Worm (Caenorhabditis elegans) whole organism, L2 larva: ENCODE results near the gene ZK262.8.

ENCODE experiments used
- C34F6.9 ChIP-seq: fragments of 150-350 bp; optimal IDR thresholded peaks from 2 replicates; lab custom pipeline; 2014; ENCODE audit warnings: missing biosample characterization, missing genetic modification characterization
- R02D3.7 ChIP-seq: fragments of 150-350 bp; optimal IDR thresholded peaks from 2 replicates; lab custom pipeline; 2014; ENCODE audit warnings: missing biosample characterization, missing genetic modification characterization
- Y55F3AM.14 ChIP-seq: fragments of 200-800 bp; sonication (Bioruptor generic); optimal IDR thresholded peaks from 2 replicates; lab custom pipeline; 2018; ENCODE audit warnings: mild to moderate bottlenecking, missing genetic modification characterization, missing compliant biosample characterization
- ama-1 ChIP-seq: fragments of 150-350 bp; optimal IDR thresholded peaks from 2 replicates; lab custom pipeline; 2018; ENCODE audit warnings: inconsistent platforms
- blmp-1 ChIP-seq: sonication (generic microtip); optimal IDR thresholded peaks from 2 replicates; lab custom pipeline; 2017; ENCODE audit warnings: missing genetic modification characterization, mild to moderate bottlenecking, missing compliant biosample characterization, antibody characterized with exemption, moderate library complexity; ENCODE audit not compliant: insufficient read depth
- ceh-82 ChIP-seq: fragments of 150-350 bp; optimal IDR thresholded peaks from 2 replicates; lab custom pipeline; 2014; ENCODE audit warnings: missing biosample characterization, missing genetic modification characterization
- dmd-4 ChIP-seq: sonication (generic microtip); optimal IDR thresholded peaks from 2 replicates; lab custom pipeline; 2017; ENCODE audit warnings: missing biosample characterization, missing genetic modification characterization
- egl-27 ChIP-seq: sonication (generic microtip); optimal IDR thresholded peaks from 3 replicates; lab custom pipeline; 2017; ENCODE audit warnings: missing biosample characterization, missing genetic modification reagents, missing genetic modification characterization
- elt-3 ChIP-seq: sonication (generic microtip); optimal IDR thresholded peaks from 2 replicates; lab custom pipeline; 2017; ENCODE audit warnings: missing biosample characterization, missing genetic modification characterization
- lin-11 ChIP-seq: fragments of 150-350 bp; sonication (generic microtip); optimal IDR thresholded peaks from 2 replicates; lab custom pipeline; 2014; ENCODE audit warnings: missing biosample characterization, missing genetic modification characterization, inconsistent platforms, mixed read lengths
- lin-39 ChIP-seq: fragments of 150-350 bp; optimal IDR thresholded peaks from 2 replicates; lab custom pipeline; 2014; ENCODE audit warnings: missing biosample characterization, missing genetic modification reagents, missing genetic modification characterization
- lsy-2 ChIP-seq, 2 experiments: fragments of 150-350 bp in 1 of 2; sonication (generic microtip) in 1 of 2; optimal IDR thresholded peaks; 2 replicates each; lab custom pipeline; 2014 to 2017; ENCODE audit warnings: missing biosample characterization in 2 of 2, missing genetic modification characterization in 2 of 2
- mab-5 ChIP-seq: fragments of 150-350 bp; optimal IDR thresholded peaks from 2 replicates; lab custom pipeline; 2014; ENCODE audit warnings: missing biosample characterization, missing genetic modification characterization
- nhr-10 ChIP-seq: sonication (generic microtip); optimal IDR thresholded peaks from 2 replicates; lab custom pipeline; 2017; ENCODE audit warnings: missing biosample characterization, missing genetic modification characterization
- nhr-12 ChIP-seq: fragments of 150-350 bp; optimal IDR thresholded peaks from 2 replicates; lab custom pipeline; 2014; ENCODE audit warnings: missing biosample characterization, missing genetic modification characterization
- nhr-25 ChIP-seq: fragments of 150-350 bp; sonication (generic microtip); optimal IDR thresholded peaks from 3 replicates; lab custom pipeline; 2014; ENCODE audit warnings: missing biosample characterization, missing genetic modification characterization
- nhr-77 ChIP-seq: fragments of 150-350 bp; optimal IDR thresholded peaks from 2 replicates; lab custom pipeline; 2014; ENCODE audit warnings: missing biosample characterization, missing genetic modification characterization
- peb-1 ChIP-seq: fragments of 150-350 bp; optimal IDR thresholded peaks from 2 replicates; lab custom pipeline; 2014; ENCODE audit warnings: missing biosample characterization, missing genetic modification characterization
- sem-4 ChIP-seq: fragments of 150-350 bp; optimal IDR thresholded peaks from 2 replicates; lab custom pipeline; 2014; ENCODE audit warnings: missing biosample characterization, missing genetic modification reagents, missing genetic modification characterization
- skn-1 ChIP-seq: sonication (generic microtip); optimal IDR thresholded peaks from 2 replicates; lab custom pipeline; 2017; ENCODE audit warnings: missing biosample characterization, missing genetic modification characterization
- sma-3 ChIP-seq: sonication (generic microtip); optimal IDR thresholded peaks from 2 replicates; lab custom pipeline; 2016; ENCODE audit warnings: missing genetic modification reagents, missing genetic modification characterization, missing compliant biosample characterization
- sma-9 ChIP-seq, 2 experiments: fragments of 150-350 bp in 1 of 2; sonication (generic microtip) in 1 of 2; optimal IDR thresholded peaks; 2 replicates each; lab custom pipeline; 2014 to 2016; ENCODE audit warnings: missing genetic modification characterization in 2 of 2, mild to moderate bottlenecking in 1 of 2, missing biosample characterization in 1 of 2, missing compliant biosample characterization in 1 of 2, missing genetic modification reagents in 1 of 2, moderate library complexity in 1 of 2
- snpc-4 ChIP-seq: fragments of 150-350 bp; optimal IDR thresholded peaks from 2 replicates; lab custom pipeline; 2014; ENCODE audit warnings: missing biosample characterization, missing genetic modification characterization
- unc-55 ChIP-seq: fragments of 150-350 bp; sonication (generic microtip); optimal IDR thresholded peaks from 3 replicates; lab custom pipeline; 2014; ENCODE audit warnings: missing biosample characterization, missing genetic modification reagents, missing genetic modification characterization

The ZK262.8 gene

ce11 chrV:18476090-18476489, 37.9 kb downstream of the ZK262.8 start, which contains the start of gene srh-179:
Gene srh-179 (plus strand): TSS chrV:18476390.
- TF ChIP-seq sma-9 (GFP tag; optimal IDR thresholded peaks at IDR 0.05; lab: Kevin White, UChicago) (no peak), sma-9 (tag; optimal IDR thresholded peaks at IDR 0.05; lab: Kevin White, UChicago) (no peak), dmd-4 (no peak), nhr-25 (tag; lab: Kevin White, UChicago) (no peak), egl-27 (tag; lab: Kevin White, UChicago) (no peak), lin-11 (tag; lab: Kevin White, UChicago) (no peak), lin-39 (tag; lab: Kevin White, UChicago) (no peak)

DNA sequence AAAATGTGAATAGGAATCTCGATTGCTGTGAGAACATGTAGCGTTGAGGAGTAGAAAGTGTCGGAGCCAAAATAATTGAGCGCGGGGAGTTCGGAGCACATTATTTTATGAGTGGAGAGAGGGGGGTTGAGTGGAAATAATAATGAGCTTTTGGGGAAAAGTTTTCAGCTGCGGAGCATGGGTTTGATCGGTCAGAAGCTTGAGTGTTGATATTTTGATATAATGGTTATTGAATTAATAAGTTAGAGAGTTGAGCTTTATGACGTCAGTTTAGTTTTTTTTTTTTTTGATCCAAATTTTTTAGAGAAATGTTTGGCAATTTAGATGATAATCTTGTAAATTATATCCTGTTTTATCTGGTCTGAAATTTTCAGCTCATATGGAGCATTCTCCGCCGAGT, 42.0 kb downstream of the ZK262.8 start, which contains the start of gene srh-178:
Gene srh-178 (minus strand): TSS at position 101 of the 400 bp plus-strand sequence.
- TF ChIP-seq ama-1 (lab: Kevin White, UChicago) (no peak), Y55F3AM.14 (GFP tag; lab: Kevin White, UChicago) (no peak), skn-1 (tag; lab: Kevin White, UChicago) (no peak), nhr-25 (tag; lab: Kevin White, UChicago) (no peak), sma-9 (GFP tag; optimal IDR thresholded peaks at IDR 0.05; lab: Kevin White, UChicago) (no peak), sma-9 (tag; optimal IDR thresholded peaks at IDR 0.05; lab: Kevin White, UChicago) (no peak), peb-1 (tag; lab: Kevin White, UChicago) (no peak), ceh-82 (tag; lab: Kevin White, UChicago) (no peak), snpc-4 (no peak), sma-3 (no peak)
- TF ChIP-seq, all 48 proteins: peak for 0

DNA sequence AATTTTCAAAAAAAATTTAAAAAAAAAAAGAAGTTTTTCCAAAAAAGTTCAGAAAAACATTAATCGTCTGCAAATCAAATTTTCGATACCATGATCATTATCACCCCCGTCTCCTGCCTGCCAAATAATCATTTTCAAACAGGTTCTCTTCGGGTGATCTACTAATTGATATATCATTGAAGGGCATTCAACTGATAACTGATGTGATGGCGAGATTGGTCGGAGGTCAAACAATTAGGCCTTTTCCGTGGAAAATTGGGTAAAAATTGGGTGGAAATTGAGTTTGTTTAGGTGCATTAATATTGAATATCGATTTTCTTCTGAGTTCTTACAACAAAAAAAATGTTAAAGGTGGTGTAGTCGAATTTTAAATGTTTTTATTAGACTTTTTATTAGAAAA, 49.0 kb downstream of the ZK262.8 start, which contains the start of gene Y51A2D.18:
Gene Y51A2D.18 (minus strand): TSS at position 101 of the 400 bp plus-strand sequence.
- no peak for TF ChIP-seq blmp-1 (tag; lab: Kevin White, UChicago)
- no peak for TF ChIP-seq nhr-10 (tag; lab: Kevin White, UChicago)
- TF ChIP-seq lsy-2 (tag; optimal IDR thresholded peaks at IDR 0.05; lab: Kevin White, UChicago), result no peak
- no peak for TF ChIP-seq skn-1 (tag; lab: Kevin White, UChicago)
- TF ChIP-seq unc-55, result no peak
- no peak for TF ChIP-seq nhr-25 (tag; lab: Kevin White, UChicago)
- no peak for TF ChIP-seq mab-5 (tag; lab: Kevin White, UChicago)
- no peak for TF ChIP-seq nhr-77
- no peak for TF ChIP-seq C34F6.9 (tag; lab: Kevin White, UChicago)
- no peak for TF ChIP-seq lin-39 (tag; lab: Kevin White, UChicago)
- no peak for TF ChIP-seq R02D3.7 (tag; lab: Kevin White, UChicago)
- TF ChIP-seq nhr-12 (tag; lab: Kevin White, UChicago), result no peak
- TF ChIP-seq elt-3 (tag; lab: Kevin White, UChicago), result no peak
- TF ChIP-seq peb-1 (tag; lab: Kevin White, UChicago), result no peak
- no peak for TF ChIP-seq sem-4 (tag; lab: Kevin White, UChicago)
